Worm (Caenorhabditis elegans) whole organism, early embryonic: ENCODE measurements around the gene fbxa-29.

Source experiments
- B0310.2 ChIP-seq: sonication (generic microtip); optimal IDR thresholded peaks from 2 replicates; lab custom pipeline; 2016; ENCODE audit warnings: mild to moderate bottlenecking, missing genetic modification characterization, missing compliant biosample characterization
- F13C5.2 ChIP-seq: sonication (generic microtip); optimal IDR thresholded peaks from 2 replicates; lab custom pipeline; 2017; ENCODE audit warnings: mild to moderate bottlenecking, missing genetic modification characterization, inconsistent platforms, missing compliant biosample characterization
- aly-1 ChIP-seq: sonication (generic microtip); optimal IDR thresholded peaks from 2 replicates; lab custom pipeline; 2016; ENCODE audit warnings: missing genetic modification characterization, missing compliant biosample characterization
- ama-1 ChIP-seq: fragments of 150-350 bp; optimal IDR thresholded peaks from 2 replicates; lab custom pipeline; 2014
- ceh-13 ChIP-seq: fragments of 200-800 bp; sonication (Bioruptor generic); optimal IDR thresholded peaks from 2 replicates; lab custom pipeline; 2018; ENCODE audit warnings: mild to moderate bottlenecking, missing genetic modification characterization, missing compliant biosample characterization
- ceh-36 ChIP-seq: sonication (generic microtip); optimal IDR thresholded peaks from 2 replicates; lab custom pipeline; 2016; ENCODE audit warnings: missing genetic modification characterization, inconsistent platforms, missing compliant biosample characterization
- ets-7 ChIP-seq: sonication (generic microtip); optimal IDR thresholded peaks from 2 replicates; lab custom pipeline; 2016; ENCODE audit warnings: missing genotype, missing genetic modification characterization, missing compliant biosample characterization
- flt-1 ChIP-seq: fragments of 200-800 bp; sonication (Bioruptor generic); IDR thresholded peaks from 2 replicates; pipeline ENCODE4 v1.3.6; 2022; ENCODE audit warnings: missing genetic modification characterization, missing compliant biosample characterization
- hmbx-1 ChIP-seq: sonication (generic microtip); optimal IDR thresholded peaks from 2 replicates; lab custom pipeline; 2016; ENCODE audit warnings: mild to moderate bottlenecking, missing genetic modification characterization, missing compliant biosample characterization
- hmg-4 ChIP-seq: fragments of 200-800 bp; sonication (Bioruptor generic); optimal IDR thresholded peaks from 2 replicates; lab custom pipeline; 2018; ENCODE audit warnings: mild to moderate bottlenecking, missing genetic modification characterization, missing compliant biosample characterization
- hnd-1 ChIP-seq: sonication (generic microtip); optimal IDR thresholded peaks from 2 replicates; lab custom pipeline; 2016; ENCODE audit warnings: missing genetic modification characterization, missing compliant biosample characterization
- pes-1 ChIP-seq: fragments of 200-800 bp; sonication (Bioruptor generic); IDR thresholded peaks from 2 replicates; pipeline ENCODE4 v1.3.6; 2022; ENCODE audit warnings: missing genetic modification reagents, missing genetic modification characterization, missing compliant biosample characterization
- scrt-1 ChIP-seq: fragments of 200-800 bp; sonication (Bioruptor generic); IDR thresholded peaks from 2 replicates; pipeline ENCODE4 v1.3.6; 2022; ENCODE audit warnings: missing genetic modification characterization, missing compliant biosample characterization
- sea-1 ChIP-seq: fragments of 200-800 bp; sonication (Bioruptor generic); conservative IDR thresholded peaks from 2 replicates; pipeline ENCODE4 v1.3.6; 2022; ENCODE audit warnings: missing genetic modification characterization, missing compliant biosample characterization
- tbx-11 ChIP-seq: fragments of 200-800 bp; sonication (Bioruptor generic); IDR thresholded peaks from 2 replicates; pipeline ENCODE4 v1.3.6; 2022; ENCODE audit warnings: missing genetic modification characterization, missing compliant biosample characterization
- tbx-37 ChIP-seq: fragments of 200-800 bp; sonication (Bioruptor generic); conservative IDR thresholded peaks from 2 replicates; pipeline ENCODE4 v1.3.6; 2022; ENCODE audit warnings: missing genetic modification reagents, missing genetic modification characterization, missing compliant biosample characterization
- tra-4 ChIP-seq: sonication (generic microtip); optimal IDR thresholded peaks from 2 replicates; lab custom pipeline; 2017; ENCODE audit warnings: missing genetic modification characterization, missing compliant biosample characterization

fbxa-29 gene

ce11 chrIII:1231186-1231585, 42.3 kb downstream of the fbxa-29 start:
- TF ChIP-seq hmg-4 (GFP tag; lab: Kevin White, UChicago) (no peak), hnd-1 (tag; lab: Kevin White, UChicago) (no peak), scrt-1 (GFP tag; lab: Robert Waterston, UW) (no peak), sea-1 (GFP tag; lab: Robert Waterston, UW) (no peak), B0310.2 (tag; lab: Kevin White, UChicago) (no peak), F13C5.2 (tag; lab: Kevin White, UChicago) (no peak), ceh-13 (GFP tag; lab: Kevin White, UChicago) (no peak), hmbx-1 (no peak), flt-1 (GFP tag; lab: Robert Waterston, UW) (no peak), ceh-36 (tag; lab: Kevin White, UChicago) (no peak), tbx-37 (GFP tag; lab: Robert Waterston, UW) (no peak), ets-7 (no peak), aly-1 (no peak), pes-1 (GFP tag; lab: Robert Waterston, UW) (no peak), tbx-11 (GFP tag; lab: Robert Waterston, UW) (no peak)

- no peak for TF ChIP-seq tra-4 (tag; lab: Kevin White, UChicago)
- TF ChIP-seq flt-1 (GFP tag; lab: Robert Waterston, UW): no peak
- TF ChIP-seq tbx-11 (GFP tag; lab: Robert Waterston, UW): no peak
- no peak for TF ChIP-seq scrt-1 (GFP tag; lab: Robert Waterston, UW)
- TF ChIP-seq ceh-13 (GFP tag; lab: Kevin White, UChicago): no peak
- TF ChIP-seq pes-1 (GFP tag; lab: Robert Waterston, UW): no peak
- no peak for TF ChIP-seq hmbx-1
- TF ChIP-seq sea-1 (GFP tag; lab: Robert Waterston, UW): no peak
- no peak for TF ChIP-seq hmg-4 (GFP tag; lab: Kevin White, UChicago)
- TF ChIP-seq hnd-1 (tag; lab: Kevin White, UChicago): no peak
- TF ChIP-seq ama-1 (lab: Kevin White, UChicago): no peak
- no peak for TF ChIP-seq aly-1
- no peak for TF ChIP-seq ceh-36 (tag; lab: Kevin White, UChicago)
- no peak for TF ChIP-seq ets-7
- no peak for TF ChIP-seq B0310.2 (tag; lab: Kevin White, UChicago)
- TF ChIP-seq tbx-37 (GFP tag; lab: Robert Waterston, UW): no peak
- no peak for TF ChIP-seq F13C5.2 (tag; lab: Kevin White, UChicago)
Observed at ce11 chrIII:1230672-1231071, 42.8 kb downstream of the fbxa-29 start.

- TF ChIP-seq ceh-36 (tag; lab: Kevin White, UChicago) (no peak), flt-1 (GFP tag; lab: Robert Waterston, UW) (no peak), hmg-4 (GFP tag; lab: Kevin White, UChicago) (no peak)
Observed at ce11 chrIII:1230174-1230573, 43.3 kb downstream of the fbxa-29 start, which contains the start of gene pes-4. pes-4 (minus strand) TSS chrIII:1230274.

- TF ChIP-seq tra-4 (tag; lab: Kevin White, UChicago) (no peak), hnd-1 (tag; lab: Kevin White, UChicago) (no peak), ceh-36 (tag; lab: Kevin White, UChicago) (no peak), ets-7 (no peak), tbx-37 (GFP tag; lab: Robert Waterston, UW) (no peak)
Observed at ce11 chrIII:1229510-1229909, 44.0 kb downstream of the fbxa-29 start.

- TF ChIP-seq ama-1 (lab: Kevin White, UChicago) (no peak), hnd-1 (tag; lab: Kevin White, UChicago) (no peak), F13C5.2 (tag; lab: Kevin White, UChicago) (no peak), ets-7 (no peak), tra-4 (tag; lab: Kevin White, UChicago) (no peak), tbx-11 (GFP tag; lab: Robert Waterston, UW) (no peak), ceh-36 (tag; lab: Kevin White, UChicago) (no peak), scrt-1 (GFP tag; lab: Robert Waterston, UW) (no peak)
Observed at ce11 chrIII:1228593-1228992, 44.9 kb downstream of the fbxa-29 start.

- TF ChIP-seq flt-1 (GFP tag; lab: Robert Waterston, UW): no peak
- no peak for TF ChIP-seq ama-1 (lab: Kevin White, UChicago)
- no peak for TF ChIP-seq tra-4 (tag; lab: Kevin White, UChicago)
- TF ChIP-seq F13C5.2 (tag; lab: Kevin White, UChicago): no peak
- TF ChIP-seq hnd-1 (tag; lab: Kevin White, UChicago): no peak
- no peak for TF ChIP-seq hmbx-1
- no peak for TF ChIP-seq B0310.2 (tag; lab: Kevin White, UChicago)
- no peak for TF ChIP-seq hmg-4 (GFP tag; lab: Kevin White, UChicago)
- no peak for TF ChIP-seq aly-1
- TF ChIP-seq pes-1 (GFP tag; lab: Robert Waterston, UW): no peak
Observed at ce11 chrIII:1226256-1226655, 47.2 kb downstream of the fbxa-29 start.

- TF ChIP-seq hnd-1 (tag; lab: Kevin White, UChicago) (no peak), pes-1 (GFP tag; lab: Robert Waterston, UW) (no peak), hmbx-1 (no peak), scrt-1 (GFP tag; lab: Robert Waterston, UW) (no peak), sea-1 (GFP tag; lab: Robert Waterston, UW) (no peak), ceh-36 (tag; lab: Kevin White, UChicago) (no peak), flt-1 (GFP tag; lab: Robert Waterston, UW) (no peak), tbx-37 (GFP tag; lab: Robert Waterston, UW) (no peak), hmg-4 (GFP tag; lab: Kevin White, UChicago) (no peak), ama-1 (lab: Kevin White, UChicago) (no peak), B0310.2 (tag; lab: Kevin White, UChicago) (no peak), ceh-13 (GFP tag; lab: Kevin White, UChicago) (no peak), F13C5.2 (tag; lab: Kevin White, UChicago) (no peak), tra-4 (tag; lab: Kevin White, UChicago) (no peak)
Observed at ce11 chrIII:1225595-1225994, 47.9 kb downstream of the fbxa-29 start.
